Fruit fly (Drosophila melanogaster): ENCODE data around the gene Dyrk2.
A peak's percentile ranks its signal among the peaks of the same experiment; 100 is the strongest.

The Dyrk2 gene

DNA sequence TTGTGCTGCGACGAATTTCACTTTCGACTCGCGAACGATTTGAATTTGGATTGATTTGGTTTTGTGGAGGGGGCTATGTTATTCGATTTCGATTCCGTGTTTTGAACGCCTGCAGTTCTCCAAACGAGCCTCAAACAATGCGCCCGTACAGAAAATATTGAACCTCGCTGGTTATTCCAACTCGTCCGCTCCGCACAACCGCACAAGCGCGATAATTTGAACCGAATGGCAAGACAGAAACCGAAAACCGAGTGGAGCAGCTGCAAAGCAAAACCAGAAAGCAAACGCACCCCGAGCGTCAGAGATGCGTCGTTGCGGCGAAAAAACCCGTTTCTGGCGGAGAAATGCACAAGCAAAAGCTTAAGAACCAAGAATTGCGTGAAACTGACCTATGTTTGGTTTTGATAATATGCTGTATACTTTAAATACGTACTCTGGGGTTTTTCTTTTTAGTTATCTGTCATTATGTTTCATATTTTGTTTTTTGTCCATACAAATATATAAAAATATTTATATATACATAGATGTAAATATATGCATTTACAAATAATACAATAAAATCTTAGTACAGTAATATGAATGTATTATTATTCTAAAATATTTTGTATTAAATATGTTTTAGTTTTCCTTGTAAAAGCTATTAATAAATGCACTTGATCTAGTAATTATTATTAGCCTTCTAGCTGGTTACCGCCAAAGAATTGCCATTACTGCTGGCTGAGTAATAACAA lies at the start of gene Dyrk2:
TSS of gene Dyrk2 (minus strand) at position 231 of the 731 bp plus-strand sequence.
- TF ChIP-seq h (GFP tag; optimal IDR thresholded peaks at IDR 0.05), result peak; percentile 38
- TF ChIP-seq Dif (GFP tag; optimal IDR thresholded peaks at IDR 0.05; ENCODE audit: partially characterized antibody), result peak; percentile 84
- peak; percentile 46 for TF ChIP-seq rgr (GFP tag; optimal IDR thresholded peaks at IDR 0.05)
- TF ChIP-seq Hr83 (GFP tag; optimal IDR thresholded peaks at IDR 0.05; ENCODE audit: poor library complexity, severe bottlenecking), result peak; percentile 59
- TF ChIP-seq Hnf4 (GFP tag; optimal IDR thresholded peaks at IDR 0.05), result peak; percentile 18
- TF ChIP-seq N (GFP tag; optimal IDR thresholded peaks at IDR 0.05), result no peak
- peak; percentile 38 for TF ChIP-seq dmrt93B (GFP tag; optimal IDR thresholded peaks at IDR 0.05)
- TF ChIP-seq jim (GFP tag; optimal IDR thresholded peaks at IDR 0.05), result peak; percentile 25
- TF ChIP-seq Rel (GFP tag; optimal IDR thresholded peaks at IDR 0.05), result no peak
- peak; percentile 25 for TF ChIP-seq Rel (tag; optimal IDR thresholded peaks at IDR 0.05)
- TF ChIP-seq psq (GFP tag; optimal IDR thresholded peaks at IDR 0.05), result peak; percentile 67
- no peak for TF ChIP-seq Mio (GFP tag; optimal IDR thresholded peaks at IDR 0.05)
- peak; percentile 66 for TF ChIP-seq HLH106 (tag; optimal IDR thresholded peaks at IDR 0.05)
- TF ChIP-seq dl (GFP tag; optimal IDR thresholded peaks at IDR 0.05; ENCODE audit: insufficient read depth in 1 of 2, partially characterized antibody in 2 of 2), result peak in 1 of 2 experiments; percentile 1
- no peak for TF ChIP-seq CrebA (GFP tag; optimal IDR thresholded peaks at IDR 0.05; ENCODE audit: borderline replicate concordance)
- no peak for TF ChIP-seq CG9705 (GFP tag; optimal IDR thresholded peaks at IDR 0.05)
- no peak for TF ChIP-seq OdsH (GFP tag; optimal IDR thresholded peaks at IDR 0.05)
- no peak for TF ChIP-seq GATAd (GFP tag; optimal IDR thresholded peaks at IDR 0.05)
- TF ChIP-seq Sp1 (GFP tag; optimal IDR thresholded peaks at IDR 0.05), result peak; percentile 57
- peak in 1 of 2 experiments; percentile 51 for TF ChIP-seq foxo (GFP tag; optimal IDR thresholded peaks at IDR 0.05)
- peak; percentile 43 for TF ChIP-seq woc (GFP tag; optimal IDR thresholded peaks at IDR 0.05)
- peak; percentile 85 for TF ChIP-seq Vsx2 (GFP tag; optimal IDR thresholded peaks at IDR 0.05; ENCODE audit: partially characterized antibody)
- TF ChIP-seq Hr78 (GFP tag; optimal IDR thresholded peaks at IDR 0.05), result no peak
- TF ChIP-seq Myc (optimal IDR thresholded peaks at IDR 0.05), result peak; percentile 98
- TF ChIP-seq fru (GFP tag; optimal IDR thresholded peaks at IDR 0.05), result peak; percentile 43
- TF ChIP-seq tai (GFP tag; optimal IDR thresholded peaks at IDR 0.05), result no peak
- TF ChIP-seq dsf (GFP tag; optimal IDR thresholded peaks at IDR 0.05; ENCODE audit: borderline replicate concordance), result no peak
- peak; percentile 30 for TF ChIP-seq br (GFP tag; optimal IDR thresholded peaks at IDR 0.05)
- no peak for TF ChIP-seq CG32264 (GFP tag; optimal IDR thresholded peaks at IDR 0.05)

DNA sequence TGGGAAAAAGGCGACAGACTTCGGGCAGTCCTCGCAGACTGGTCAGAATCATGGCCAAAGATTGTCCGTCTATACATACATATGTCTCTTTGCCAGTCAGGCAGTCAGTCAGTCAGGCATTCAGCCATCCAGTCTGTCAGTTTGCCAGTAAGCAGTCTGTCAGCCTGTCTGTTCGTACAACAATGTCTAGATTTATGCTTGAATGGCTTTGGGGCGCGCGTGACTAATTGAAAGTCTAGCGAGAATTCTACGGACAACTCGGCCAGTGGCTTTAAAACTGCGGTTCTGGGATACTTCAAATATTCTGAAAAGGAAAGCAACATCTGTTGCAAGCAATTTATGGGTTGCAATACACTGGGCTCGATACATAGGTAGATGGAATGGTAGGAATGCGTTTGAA lies 46.8 kb upstream of the Dyrk2 start:
- no peak for TF ChIP-seq h (GFP tag; optimal IDR thresholded peaks at IDR 0.05)
- no peak for TF ChIP-seq CrebA (GFP tag; optimal IDR thresholded peaks at IDR 0.05; ENCODE audit: borderline replicate concordance)
- TF ChIP-seq jim (GFP tag; optimal IDR thresholded peaks at IDR 0.05), result no peak
- no peak for TF ChIP-seq Sp1 (GFP tag; optimal IDR thresholded peaks at IDR 0.05)
- TF ChIP-seq usp (GFP tag; optimal IDR thresholded peaks at IDR 0.05), result no peak
- no peak for TF ChIP-seq dmrt93B (GFP tag; optimal IDR thresholded peaks at IDR 0.05)
- no peak for TF ChIP-seq brk (GFP tag; optimal IDR thresholded peaks at IDR 0.05)
- no peak for TF ChIP-seq OdsH (GFP tag; optimal IDR thresholded peaks at IDR 0.05)
- TF ChIP-seq CG32264 (GFP tag; optimal IDR thresholded peaks at IDR 0.05), result no peak
- TF ChIP-seq Dfd (GFP tag; optimal IDR thresholded peaks at IDR 0.05), result no peak
- TF ChIP-seq sage (GFP tag; optimal IDR thresholded peaks at IDR 0.05), result no peak
- TF ChIP-seq Abd-B (GFP tag; optimal IDR thresholded peaks at IDR 0.05), result no peak

DNA sequence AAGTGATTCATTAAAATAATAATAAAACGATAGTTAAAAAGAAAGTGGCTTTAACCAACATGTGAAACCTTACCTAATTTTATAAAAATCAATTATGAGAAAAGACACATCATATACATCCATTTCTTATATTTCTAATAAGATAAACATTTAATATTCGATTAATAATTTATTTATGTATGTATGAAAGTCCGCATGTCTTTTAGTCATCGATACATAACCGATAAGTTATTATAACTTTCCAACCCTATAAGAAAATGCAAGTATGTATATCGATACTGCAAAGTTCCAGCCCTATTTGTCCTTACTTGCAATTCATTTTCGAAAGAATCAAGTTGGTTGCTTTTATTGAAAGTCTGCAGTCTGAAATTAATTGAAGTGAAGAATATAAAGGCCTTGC lies 40.6 kb upstream of the Dyrk2 start, which contains the start of gene CG32971:
TSS of gene CG32971 (plus strand) at position 301 of the 400 bp plus-strand sequence.
- TF ChIP-seq fru (GFP tag; optimal IDR thresholded peaks at IDR 0.05) (no peak), pan (optimal IDR thresholded peaks at IDR 0.05) (no peak), Hr83 (GFP tag; optimal IDR thresholded peaks at IDR 0.05; ENCODE audit: poor library complexity, severe bottlenecking) (no peak)
